Worm (Caenorhabditis elegans) whole organism, L4 larva: Measurements from ENCODE around the gene chpf-1.

Experiments used
- Y105C5A.15 ChIP-seq: fragments of 200-800 bp; sonication (Bioruptor generic); IDR thresholded peaks from 2 replicates; pipeline ENCODE4 v1.3.6; 2022; ENCODE audit warnings: missing genetic modification characterization, missing compliant biosample characterization
- mdl-1 ChIP-seq, 2 experiments: fragments of 150-350 bp in 1 of 2; sonication (generic microtip) in 1 of 2; optimal IDR thresholded peaks; 2 replicates each; lab custom pipeline; 2014 to 2017; ENCODE audit warnings: missing biosample characterization in 2 of 2, missing genetic modification characterization in 2 of 2
- ztf-11 ChIP-seq: fragments of 150-350 bp; optimal IDR thresholded peaks from 2 replicates; lab custom pipeline; 2014; ENCODE audit warnings: missing biosample characterization, missing genetic modification characterization

DNA sequence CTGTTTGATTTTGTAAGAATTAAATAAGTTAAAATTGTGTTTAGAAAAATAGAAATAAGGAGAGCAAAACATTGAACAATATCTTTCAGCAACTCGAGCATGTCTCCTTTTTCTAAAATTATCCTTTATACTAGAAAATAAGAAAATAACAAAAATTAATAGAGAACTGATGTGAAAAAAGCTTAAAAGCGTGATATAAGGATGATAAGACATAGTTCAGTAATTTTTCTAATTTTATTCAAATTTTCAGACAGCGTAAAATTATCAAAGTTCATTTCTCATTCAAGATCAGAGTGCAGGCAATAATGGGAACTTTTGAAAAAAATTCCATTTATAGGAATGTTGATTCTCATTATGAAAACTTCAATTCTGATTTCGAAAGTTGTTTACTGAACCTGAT is 30.0 kb upstream of the chpf-1 start, which contains the start of gene str-182:
- TF ChIP-seq ztf-11 (tag; lab: Kevin White, UChicago) (no peak), Y105C5A.15 (GFP tag; lab: Robert Waterston, UW) (no peak), mdl-1 (tag; optimal IDR thresholded peaks at IDR 0.05; lab: Kevin White, UChicago) (no peak)
